Fruit fly (Drosophila melanogaster) whole organism, embryonic: Measurements from ENCODE around the gene Clbn.

Source experiments
- Bteb2 ChIP-seq: fragments of 200-800 bp; sonication (Bioruptor generic); optimal IDR thresholded peaks from 2 replicates; lab custom pipeline; 2016; ENCODE audit warnings: missing biosample characterization, missing genetic modification characterization
- CG11093 ChIP-seq: fragments of 200-800 bp; sonication (Bioruptor generic); IDR thresholded peaks from 3 replicates; pipeline ENCODE4 v1.3.6; 2022; ENCODE audit warnings: missing biosample characterization, missing genetic modification characterization
- CG11504 ChIP-seq: fragments of 200-800 bp; sonication (Bioruptor generic); optimal IDR thresholded peaks from 3 replicates; lab custom pipeline; 2019; ENCODE audit warnings: missing biosample characterization, mild to moderate bottlenecking, missing genetic modification characterization, moderate library complexity
- CG11723 ChIP-seq: fragments of 200-800 bp; sonication (Bioruptor generic); optimal IDR thresholded peaks from 2 replicates; lab custom pipeline; 2017; ENCODE audit warnings: missing biosample characterization, mild to moderate bottlenecking, missing genetic modification characterization
- CG12236 ChIP-seq: fragments of 200-800 bp; sonication (Bioruptor generic); optimal IDR thresholded peaks from 2 replicates; lab custom pipeline; 2016; ENCODE audit warnings: missing biosample characterization, missing genetic modification characterization
- CG13296 ChIP-seq: fragments of 200-800 bp; sonication (Bioruptor generic); optimal IDR thresholded peaks from 3 replicates; lab custom pipeline; 2018; ENCODE audit warnings: missing biosample characterization, mild to moderate bottlenecking, missing genetic modification characterization
- CG14050 ChIP-seq: fragments of 200-800 bp; sonication (Bioruptor generic); IDR thresholded peaks from 3 replicates; pipeline ENCODE4 v1.3.6; 2022; ENCODE audit warnings: missing biosample characterization, missing genetic modification characterization
- CG15011 ChIP-seq: fragments of 200-800 bp; sonication (Bioruptor generic); optimal IDR thresholded peaks from 3 replicates; lab custom pipeline; 2018; ENCODE audit warnings: missing biosample characterization, mild to moderate bottlenecking, missing genetic modification characterization
- CG1647 ChIP-seq: fragments of 200-800 bp; sonication (Bioruptor generic); optimal IDR thresholded peaks from 3 replicates; lab custom pipeline; 2016; ENCODE audit warnings: missing biosample characterization, missing genetic modification characterization
- CG17829 ChIP-seq: fragments of 200-800 bp; optimal IDR thresholded peaks from 2 replicates; lab custom pipeline; 2019; ENCODE audit warnings: missing biosample characterization, mild to moderate bottlenecking, missing genetic modification characterization, moderate library complexity
- CG31388 ChIP-seq: fragments of 200-800 bp; sonication (Bioruptor generic); optimal IDR thresholded peaks from 2 replicates; lab custom pipeline; 2016; ENCODE audit warnings: missing biosample characterization, missing genetic modification characterization
- CG32772 ChIP-seq: fragments of 200-800 bp; sonication (Bioruptor generic); IDR thresholded peaks from 2 replicates; pipeline ENCODE4 v1.3.6; 2022; ENCODE audit warnings: missing biosample characterization, missing genetic modification characterization
- CG3726 ChIP-seq: fragments of 200-800 bp; sonication (Bioruptor generic); IDR thresholded peaks from 3 replicates; pipeline ENCODE4, ENCODE4 v1.3.6; 2022; ENCODE audit warnings: missing biosample characterization, missing genetic modification characterization
- CG4360 ChIP-seq: fragments of 200-800 bp; sonication (Bioruptor generic); IDR thresholded peaks from 2 replicates; pipeline ENCODE4 v1.3.6; 2022; ENCODE audit warnings: missing biosample characterization, missing genetic modification characterization
- CG4707 ChIP-seq: fragments of 200-800 bp; sonication (Bioruptor generic); optimal IDR thresholded peaks from 2 replicates; lab custom pipeline; 2018; ENCODE audit warnings: missing biosample characterization, mild to moderate bottlenecking, missing genetic modification characterization, moderate library complexity
- CG7786 ChIP-seq: fragments of 200-800 bp; sonication (Bioruptor generic); optimal IDR thresholded peaks from 2 replicates; lab custom pipeline; 2016; ENCODE audit warnings: missing biosample characterization, missing genetic modification characterization
- CG8924 ChIP-seq: fragments of 200-800 bp; optimal IDR thresholded peaks from 3 replicates; lab custom pipeline; 2019; ENCODE audit warnings: missing biosample characterization, mild to moderate bottlenecking, missing genetic modification characterization, moderate library complexity
- CTCF ChIP-seq: fragments of 200-800 bp; sonication (Bioruptor generic); optimal IDR thresholded peaks from 2 replicates; lab custom pipeline; 2017; ENCODE audit warnings: missing biosample characterization, mild to moderate bottlenecking, missing genetic modification characterization, moderate library complexity
- D19B ChIP-seq: fragments of 200-800 bp; sonication (Bioruptor generic); optimal IDR thresholded peaks from 2 replicates; lab custom pipeline; 2017; ENCODE audit warnings: missing biosample characterization, mild to moderate bottlenecking, missing genetic modification characterization
- Dref ChIP-seq: fragments of 200-800 bp; sonication (Bioruptor generic); IDR thresholded peaks from 2 replicates; pipeline ENCODE4 v1.3.6; 2022; ENCODE audit warnings: missing biosample characterization, missing genetic modification characterization
- Drgx ChIP-seq: fragments of 200-800 bp; sonication (Bioruptor generic); IDR thresholded peaks from 2 replicates; pipeline ENCODE4 v1.3.6; 2022; ENCODE audit warnings: missing biosample characterization, missing genetic modification characterization
- Eip74EF ChIP-seq, 2 experiments: fragments of 200-800 bp in 1 of 2; fragments of >200 bp in 1 of 2; sonication (Bioruptor generic) in 1 of 2; optimal IDR thresholded peaks; 2 replicates each; lab custom pipeline; 2017 to 2019; ENCODE audit warnings: missing biosample characterization in 2 of 2, missing genetic modification characterization in 2 of 2, mild to moderate bottlenecking in 1 of 2, moderate library complexity in 1 of 2
- Ets65A ChIP-seq: fragments of 200-800 bp; sonication (Bioruptor generic); peaks from one replicate; lab custom pipeline; 2016; ENCODE audit warnings: missing biosample characterization, missing genetic modification characterization
- Ets97D ChIP-seq: fragments of 200-800 bp; sonication (Bioruptor generic); optimal IDR thresholded peaks from 3 replicates; lab custom pipeline; 2016; ENCODE audit warnings: missing biosample characterization, missing genetic modification characterization
- HLH4C ChIP-seq: fragments of 200-800 bp; sonication (Bioruptor generic); IDR thresholded peaks from 3 replicates; pipeline ENCODE4 v1.3.6; 2022; ENCODE audit warnings: missing biosample characterization, missing genetic modification characterization; ENCODE audit not compliant: partially characterized antibody
- Hey ChIP-seq: fragments of 200-800 bp; sonication (Bioruptor generic); optimal IDR thresholded peaks from 3 replicates; lab custom pipeline; 2018; ENCODE audit warnings: missing biosample characterization, mild to moderate bottlenecking, missing genetic modification characterization
- Meics ChIP-seq: fragments of 200-800 bp; sonication (Bioruptor generic); optimal IDR thresholded peaks from 2 replicates; lab custom pipeline; 2017; ENCODE audit warnings: missing biosample characterization, mild to moderate bottlenecking, missing genetic modification characterization
- Nf-YB ChIP-seq: fragments of 200-800 bp; sonication (Bioruptor generic); optimal IDR thresholded peaks from 3 replicates; lab custom pipeline; 2019; ENCODE audit warnings: missing biosample characterization, mild to moderate bottlenecking, missing genetic modification characterization, moderate library complexity
- Nf-YC ChIP-seq: fragments of 200-800 bp; optimal IDR thresholded peaks from 3 replicates; lab custom pipeline; 2019; ENCODE audit warnings: missing biosample characterization, mild to moderate bottlenecking, missing genetic modification characterization, moderate library complexity
- Oli ChIP-seq: fragments of 200-800 bp; sonication (Bioruptor generic); optimal IDR thresholded peaks from 2 replicates; lab custom pipeline; 2018; ENCODE audit warnings: missing biosample characterization, mild to moderate bottlenecking, missing genetic modification characterization, moderate library complexity
- Rx ChIP-seq: fragments of 200-800 bp; sonication (Bioruptor generic); IDR thresholded peaks from 2 replicates; pipeline ENCODE4 v1.3.6; 2022; ENCODE audit warnings: missing biosample characterization, missing genetic modification characterization
- Six4 ChIP-seq: fragments of 200-800 bp; sonication (Bioruptor generic); optimal IDR thresholded peaks from 2 replicates; lab custom pipeline; 2016; ENCODE audit warnings: missing biosample characterization, missing genetic modification characterization
- bbx ChIP-seq: fragments of 200-800 bp; sonication (Bioruptor generic); IDR thresholded peaks from 2 replicates; pipeline ENCODE4 v1.3.6; 2022; ENCODE audit warnings: missing biosample characterization, missing genetic modification characterization; ENCODE audit not compliant: partially characterized antibody
- bowl ChIP-seq: fragments of 200-800 bp; sonication (Bioruptor generic); IDR thresholded peaks from 2 replicates; pipeline ENCODE4 v1.3.6; 2022; ENCODE audit warnings: missing biosample characterization, missing genetic modification characterization
- cas ChIP-seq: fragments of 200-800 bp; sonication (Bioruptor generic); IDR thresholded peaks from 2 replicates; pipeline ENCODE4 v1.3.6; 2022; ENCODE audit warnings: missing biosample characterization, missing genetic modification characterization
- exex ChIP-seq: fragments of 200-800 bp; sonication (Bioruptor generic); optimal IDR thresholded peaks from 4 replicates; lab custom pipeline; 2018; ENCODE audit warnings: missing biosample characterization, mild to moderate bottlenecking, missing genetic modification characterization, moderate library complexity
- lilli ChIP-seq: fragments of 200-800 bp; sonication (Bioruptor generic); optimal IDR thresholded peaks from 3 replicates; lab custom pipeline; 2016; ENCODE audit warnings: missing biosample characterization, missing genetic modification characterization
- mam ChIP-seq: fragments of 200-800 bp; sonication (Bioruptor generic); optimal IDR thresholded peaks from 3 replicates; lab custom pipeline; 2016; ENCODE audit warnings: missing biosample characterization, missing genetic modification characterization
- nau ChIP-seq: fragments of 200-800 bp; sonication (Bioruptor generic); optimal IDR thresholded peaks from 3 replicates; lab custom pipeline; 2017; ENCODE audit warnings: missing biosample characterization, mild to moderate bottlenecking, missing genetic modification characterization, missing genetic modification reagents
- nerfin-1 ChIP-seq: fragments of 200-800 bp; sonication (Bioruptor generic); optimal IDR thresholded peaks from 3 replicates; lab custom pipeline; 2019; ENCODE audit warnings: missing biosample characterization, mild to moderate bottlenecking, missing genetic modification characterization, moderate library complexity
- nerfin-2 ChIP-seq: fragments of 200-800 bp; sonication (Bioruptor generic); IDR thresholded peaks from 2 replicates; pipeline ENCODE4 v1.3.6; 2022; ENCODE audit warnings: missing biosample characterization, missing genetic modification characterization; ENCODE audit not compliant: partially characterized antibody
- nom ChIP-seq: fragments of 200-800 bp; sonication (Bioruptor generic); optimal IDR thresholded peaks from 2 replicates; lab custom pipeline; 2017; ENCODE audit warnings: missing biosample characterization, missing genetic modification characterization, mild to moderate bottlenecking, moderate library complexity, missing genetic modification reagents
- pan ChIP-seq, 4 experiments: fragments of >200 bp in 3 of 4; fragments of 200-800 bp in 1 of 4; sonication (Bioruptor generic) in 1 of 4; optimal IDR thresholded peaks in 3 of 4; IDR thresholded peaks in 1 of 4; 2 replicates each; pipeline versions ENCODE4 v1.3.6 to Lab custom; 2017 to 2022; ENCODE audit warnings: missing biosample characterization in 2 of 4, missing genetic modification characterization in 2 of 4, mixed read lengths in 1 of 4
- phol ChIP-seq: fragments of 200-800 bp; sonication (Bioruptor generic); optimal IDR thresholded peaks from 3 replicates; lab custom pipeline; 2018; ENCODE audit warnings: missing biosample characterization, mild to moderate bottlenecking, missing genetic modification characterization, moderate library complexity
- pros ChIP-seq: fragments of 200-800 bp; sonication (Bioruptor generic); optimal IDR thresholded peaks from 3 replicates; lab custom pipeline; 2019; ENCODE audit warnings: missing biosample characterization, mild to moderate bottlenecking, missing genetic modification characterization, moderate library complexity
- pum ChIP-seq: fragments of 200-800 bp; sonication (Bioruptor generic); optimal IDR thresholded peaks from 2 replicates; lab custom pipeline; 2016; ENCODE audit warnings: missing biosample characterization, missing genetic modification characterization
- rib ChIP-seq: fragments of 200-800 bp; sonication (Bioruptor generic); IDR thresholded peaks from 2 replicates; pipeline ENCODE4 v1.3.6; 2022; ENCODE audit warnings: missing biosample characterization, missing genetic modification characterization
- sna ChIP-seq: fragments of 200-800 bp; sonication (Bioruptor generic); IDR thresholded peaks from 2 replicates; pipeline ENCODE4 v1.3.6; 2022; ENCODE audit warnings: missing biosample characterization, missing genetic modification characterization; ENCODE audit not compliant: partially characterized antibody
- vnd ChIP-seq: fragments of 200-800 bp; sonication (Bioruptor generic); IDR thresholded peaks from 3 replicates; pipeline ENCODE4 v1.3.6; 2022; ENCODE audit warnings: missing biosample characterization, missing genetic modification characterization; ENCODE audit not compliant: partially characterized antibody
- wek ChIP-seq: fragments of 200-800 bp; sonication (Bioruptor generic); optimal IDR thresholded peaks from 3 replicates; lab custom pipeline; 2018; ENCODE audit warnings: missing biosample characterization, mild to moderate bottlenecking, missing genetic modification characterization, moderate library complexity

The Clbn gene

DNA sequence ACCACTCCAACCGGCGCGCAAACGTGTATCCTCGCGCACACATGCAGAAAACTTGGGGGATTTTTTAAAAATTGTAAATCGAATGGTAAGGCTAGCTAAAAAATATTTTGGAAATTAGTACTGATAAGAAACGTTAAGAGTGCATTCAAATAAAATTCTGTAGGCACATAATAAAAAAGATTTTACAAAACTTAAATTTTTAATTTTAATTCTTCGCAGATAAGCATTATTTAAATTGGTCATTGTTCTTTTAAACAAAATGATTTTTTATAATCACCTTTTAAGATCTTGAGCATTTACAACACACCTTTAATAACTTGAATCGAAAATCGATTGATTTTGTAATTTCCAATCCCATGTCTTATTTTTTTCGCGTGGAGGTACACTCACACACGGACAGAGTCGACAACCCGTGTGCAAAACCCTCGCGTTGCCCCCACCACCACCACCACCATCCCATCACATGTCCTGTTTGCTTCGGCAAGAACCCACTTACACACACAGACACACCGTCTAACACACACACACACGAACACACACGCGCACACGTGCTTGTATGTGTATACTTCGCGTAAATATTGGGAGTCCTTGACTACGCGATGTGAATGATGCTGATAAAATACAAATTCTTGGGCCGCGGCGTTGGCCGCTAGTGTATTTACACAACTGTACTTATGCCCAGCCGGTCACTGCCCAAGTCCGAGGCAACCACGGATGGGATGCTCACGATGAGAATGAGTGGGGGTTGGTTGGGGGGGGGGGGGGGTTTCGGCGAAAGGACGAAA, 40.3 kb downstream of the Clbn start (continued):
- no peak for TF ChIP-seq exex (tag; lab: Kevin White, UChicago)
- TF ChIP-seq vnd (GFP tag; lab: Robert Waterston, UW) = no peak
- TF ChIP-seq phol = peak; percentile 14
- TF ChIP-seq CG8924 = no peak
- TF ChIP-seq CG11093 (GFP tag; lab: Robert Waterston, UW) = no peak
- no peak for TF ChIP-seq bbx (GFP tag; lab: Robert Waterston, UW)
- no peak for TF ChIP-seq nau (GFP tag; lab: Kevin White, UChicago)
- no peak for TF ChIP-seq mam (GFP tag; lab: Kevin White, UChicago)
- TF ChIP-seq cas = no peak
- TF ChIP-seq Eip74EF (GFP tag; optimal IDR thresholded peaks at IDR 0.05; lab: Kevin White, UChicago) = no peak
- no peak for TF ChIP-seq CG11723 (GFP tag; lab: Kevin White, UChicago)
- TF ChIP-seq rib (GFP tag; lab: Robert Waterston, UW) = no peak
- TF ChIP-seq bowl (GFP tag; lab: Robert Waterston, UW) = no peak
- TF ChIP-seq CG13296 (GFP tag; lab: Kevin White, UChicago) = no peak
- no peak for TF ChIP-seq CG17829
- TF ChIP-seq CG14050 (GFP tag; lab: Robert Waterston, UW) = no peak
- no peak for TF ChIP-seq sna (GFP tag; lab: Robert Waterston, UW)
- no peak for TF ChIP-seq CG7786 (GFP tag; lab: Kevin White, UChicago)
- TF ChIP-seq nerfin-1 = no peak
- peak; percentile 63 for TF ChIP-seq Hey (tag; lab: Kevin White, UChicago)
- TF ChIP-seq nom (GFP tag; lab: Kevin White, UChicago) = no peak
- peak; percentile 21 for TF ChIP-seq Meics (GFP tag; lab: Kevin White, UChicago)
- no peak for TF ChIP-seq Ets97D (GFP tag; lab: Kevin White, UChicago)
- no peak for TF ChIP-seq pan (optimal IDR thresholded peaks at IDR 0.05; lab: Kevin White, UChicago)
- no peak for TF ChIP-seq pan (GFP tag; optimal IDR thresholded peaks at IDR 0.05 in 1 of 2, IDR thresholded peaks at IDR 0.05 in 1 of 2)
- TF ChIP-seq Six4 (GFP tag; lab: Kevin White, UChicago) = no peak
- TF ChIP-seq CG31388 = no peak
- no peak for TF ChIP-seq pum (GFP tag; lab: Kevin White, UChicago)
- no peak for TF ChIP-seq CG4360
- no peak for TF ChIP-seq CG32772
- no peak for TF ChIP-seq Ets65A (GFP tag; lab: Kevin White, UChicago)
- TF ChIP-seq CG12236 = no peak
- TF ChIP-seq CG3726 (GFP tag; lab: Robert Waterston, UW) = no peak
- TF ChIP-seq Oli = no peak
- TF ChIP-seq pros = peak; percentile 54
- TF ChIP-seq lilli (GFP tag; lab: Kevin White, UChicago) = no peak
- no peak for TF ChIP-seq Bteb2 (GFP tag; lab: Kevin White, UChicago)
- TF ChIP-seq HLH4C (GFP tag; lab: Robert Waterston, UW) = no peak
- TF ChIP-seq Nf-YC (tag; lab: Kevin White, UChicago) = no peak
- no peak for TF ChIP-seq CTCF (GFP tag; lab: Kevin White, UChicago)
- TF ChIP-seq nerfin-2 (GFP tag; lab: Robert Waterston, UW) = no peak
- no peak for TF ChIP-seq Rx
- no peak for TF ChIP-seq CG15011 (GFP tag; lab: Kevin White, UChicago)
- TF ChIP-seq Drgx (GFP tag; lab: Robert Waterston, UW) = no peak
- no peak for TF ChIP-seq CG4707 (GFP tag; lab: Kevin White, UChicago)
- no peak for TF ChIP-seq Nf-YB (GFP tag; lab: Kevin White, UChicago)
- no peak for TF ChIP-seq CG1647 (GFP tag; lab: Kevin White, UChicago)
- no peak for TF ChIP-seq Dref (GFP tag; lab: Robert Waterston, UW)
- peak; percentile 36 for TF ChIP-seq CG11504 (tag; lab: Kevin White, UChicago)
- TF ChIP-seq wek (GFP tag; lab: Kevin White, UChicago) = no peak
- no peak for TF ChIP-seq D19B (GFP tag; lab: Kevin White, UChicago)
